Fruit fly (Drosophila melanogaster): Measurements from ENCODE around the gene Gss1.
"Not testable (repeated sequence)": the region's sequence is repeated elsewhere in the genome, so short reads cannot be mapped to it uniquely, and the experiment has no call there.

DNA sequence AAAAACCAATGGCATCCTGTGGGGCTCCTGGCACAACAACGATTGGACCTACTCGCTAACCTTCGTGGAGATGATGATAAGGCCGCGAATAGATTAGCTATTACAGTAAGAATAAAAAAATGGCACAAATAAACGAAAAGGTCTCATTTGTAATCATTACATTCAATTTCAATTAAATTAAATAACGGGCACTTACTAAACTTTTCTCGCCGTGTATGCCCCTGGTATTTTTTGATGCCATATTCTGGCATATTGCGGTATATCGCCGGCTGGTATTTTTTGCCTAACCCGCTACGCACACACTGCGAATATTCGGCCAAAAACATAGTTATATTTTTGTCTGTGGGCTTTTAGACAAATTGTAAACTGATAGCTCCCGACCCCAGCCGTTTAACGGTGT, 10.1 kb downstream of the Gss1 start, which contains the start of gene Gss2:
- not testable (repeated sequence) for TF ChIP-seq Snoo (tag; optimal IDR thresholded peaks at IDR 0.05); Ets98B (GFP tag; IDR thresholded peaks at IDR 0.05); CG9948 (tag; optimal IDR thresholded peaks at IDR 0.05); CG32121 (GFP tag; IDR thresholded peaks at IDR 0.05); CG8159 (tag; optimal IDR thresholded peaks at IDR 0.05); D1 (tag; optimal IDR thresholded peaks at IDR 0.05); EcR (GFP tag; optimal IDR thresholded peaks at IDR 0.05); Pif1A (GFP tag; optimal IDR thresholded peaks at IDR 0.05); CG17806 (tag; optimal IDR thresholded peaks at IDR 0.05); CG12605 (GFP tag; IDR thresholded peaks at IDR 0.05); CG14655 (GFP tag; optimal IDR thresholded peaks at IDR 0.05); CG15710 (tag; optimal IDR thresholded peaks at IDR 0.05); CG4496 (GFP tag; IDR thresholded peaks at IDR 0.05); CG10348 (GFP tag; IDR thresholded peaks at IDR 0.05)

Data from whole organism, pupa.